Fruit fly (Drosophila melanogaster) whole organism, embryonic: ENCODE results near the gene Cyp310a1.

ENCODE experiments used
- Atf-2 ChIP-seq: fragments of 200-800 bp; sonication (Bioruptor generic); optimal IDR thresholded peaks from 2 replicates; lab custom pipeline; 2016; ENCODE audit warnings: missing biosample characterization, missing genetic modification characterization
- Bteb2 ChIP-seq: fragments of 200-800 bp; sonication (Bioruptor generic); optimal IDR thresholded peaks from 2 replicates; lab custom pipeline; 2016; ENCODE audit warnings: missing biosample characterization, missing genetic modification characterization
- CG11085 ChIP-seq: fragments of 200-800 bp; sonication (Bioruptor generic); IDR thresholded peaks from 2 replicates; pipeline ENCODE4 v1.3.6; 2022; ENCODE audit warnings: missing biosample characterization, missing genetic modification characterization
- CG11456 ChIP-seq: fragments of 200-800 bp; sonication (Bioruptor generic); IDR thresholded peaks from 3 replicates; pipeline ENCODE4 v1.3.6; 2022; ENCODE audit warnings: missing biosample characterization, missing genetic modification characterization
- CG11695 ChIP-seq: fragments of 200-800 bp; sonication (Bioruptor generic); IDR thresholded peaks from 3 replicates; pipeline ENCODE4 v1.3.6; 2022; ENCODE audit warnings: missing biosample characterization, missing genetic modification characterization
- CG13123 ChIP-seq: fragments of 200-800 bp; sonication (Bioruptor generic); optimal IDR thresholded peaks from 2 replicates; lab custom pipeline; 2016; ENCODE audit warnings: missing biosample characterization, missing genetic modification characterization
- CG13287 ChIP-seq: fragments of 200-800 bp; sonication (Bioruptor generic); IDR thresholded peaks from 2 replicates; pipeline ENCODE4 v1.3.6; 2022; ENCODE audit warnings: missing biosample characterization, missing genetic modification characterization; ENCODE audit not compliant: partially characterized antibody
- CG13296 ChIP-seq: fragments of 200-800 bp; sonication (Bioruptor generic); optimal IDR thresholded peaks from 3 replicates; lab custom pipeline; 2018; ENCODE audit warnings: missing biosample characterization, mild to moderate bottlenecking, missing genetic modification characterization
- CG1529 ChIP-seq: fragments of 200-800 bp; sonication (Bioruptor generic); optimal IDR thresholded peaks from 3 replicates; lab custom pipeline; 2018; ENCODE audit warnings: missing biosample characterization, missing genetic modification characterization
- CG16863 ChIP-seq: fragments of 200-800 bp; sonication (Bioruptor generic); optimal IDR thresholded peaks from 3 replicates; lab custom pipeline; 2016; ENCODE audit warnings: missing biosample characterization, missing genetic modification characterization
- CG2199 ChIP-seq: fragments of 200-800 bp; sonication (Bioruptor generic); IDR thresholded peaks from 3 replicates; pipeline ENCODE4 v1.3.6; 2022; ENCODE audit warnings: missing biosample characterization, missing genetic modification characterization
- CG2875 ChIP-seq: fragments of 200-800 bp; sonication (Bioruptor generic); optimal IDR thresholded peaks from 2 replicates; lab custom pipeline; 2017; ENCODE audit warnings: missing biosample characterization, mild to moderate bottlenecking, missing genetic modification characterization, missing genetic modification reagents
- CG3838 ChIP-seq: fragments of 200-800 bp; sonication (Bioruptor generic); optimal IDR thresholded peaks from 3 replicates; lab custom pipeline; 2016; ENCODE audit warnings: missing biosample characterization, missing genetic modification characterization
- CG3847 ChIP-seq: fragments of 200-800 bp; sonication (Bioruptor generic); IDR thresholded peaks from 2 replicates; pipeline ENCODE4 v1.3.6; 2022; ENCODE audit warnings: missing biosample characterization, missing genetic modification characterization
- CG42726 ChIP-seq: fragments of 200-800 bp; sonication (Bioruptor generic); IDR thresholded peaks from 2 replicates; pipeline ENCODE4 v1.3.6; 2022; ENCODE audit warnings: missing biosample characterization, missing genetic modification characterization; ENCODE audit not compliant: partially characterized antibody
- CG4328 ChIP-seq: fragments of 200-800 bp; sonication (Bioruptor generic); optimal IDR thresholded peaks from 3 replicates; lab custom pipeline; 2017; ENCODE audit warnings: missing biosample characterization, missing genetic modification reagents, missing genetic modification characterization
- CG43689 ChIP-seq: fragments of 200-800 bp; sonication (Bioruptor generic); IDR thresholded peaks from 2 replicates; pipeline ENCODE4 v1.3.6; 2022; ENCODE audit warnings: missing biosample characterization, missing genetic modification characterization
- CG5245 ChIP-seq: fragments of 200-800 bp; sonication (Bioruptor generic); optimal IDR thresholded peaks from 3 replicates; lab custom pipeline; 2016; ENCODE audit warnings: missing biosample characterization, missing genetic modification characterization
- CG6791 ChIP-seq: fragments of 200-800 bp; sonication (Bioruptor generic); IDR thresholded peaks from 3 replicates; pipeline ENCODE4 v1.3.6; 2022; ENCODE audit warnings: missing biosample characterization, missing genetic modification characterization; ENCODE audit not compliant: partially characterized antibody
- CG6854 ChIP-seq: fragments of 200-800 bp; sonication (Bioruptor generic); optimal IDR thresholded peaks from 3 replicates; lab custom pipeline; 2017; ENCODE audit warnings: missing biosample characterization, mild to moderate bottlenecking, missing genetic modification characterization
- CG8478 ChIP-seq: fragments of >200 bp; optimal IDR thresholded peaks from 2 replicates; lab custom pipeline; 2018
- CG9609 ChIP-seq: fragments of 200-800 bp; sonication (Bioruptor generic); optimal IDR thresholded peaks from 3 replicates; lab custom pipeline; 2016; ENCODE audit warnings: missing biosample characterization, missing genetic modification characterization
- Deaf1 ChIP-seq: fragments of 200-800 bp; optimal IDR thresholded peaks from 3 replicates; lab custom pipeline; 2019; ENCODE audit warnings: missing biosample characterization, mild to moderate bottlenecking, missing genetic modification characterization, moderate library complexity
- Elba2 ChIP-seq: fragments of 200-800 bp; sonication (Bioruptor generic); optimal IDR thresholded peaks from 3 replicates; lab custom pipeline; 2016; ENCODE audit warnings: missing biosample characterization, missing genetic modification characterization
- HLH3B ChIP-seq: fragments of 200-800 bp; sonication (Bioruptor generic); IDR thresholded peaks from 2 replicates; pipeline ENCODE4 v1.3.6; 2022; ENCODE audit warnings: missing biosample characterization, missing genetic modification characterization
- Hr78 ChIP-seq, 2 experiments: fragments of 200-800 bp in 1 of 2; fragments of >200 bp in 1 of 2; sonication (Bioruptor generic) in 1 of 2; optimal IDR thresholded peaks; 2 replicates each; lab custom pipeline; 2017 to 2019; ENCODE audit warnings: missing biosample characterization in 2 of 2, missing genetic modification characterization in 2 of 2, mild to moderate bottlenecking in 1 of 2, moderate library complexity in 1 of 2
- NC2β ChIP-seq: fragments of 200-800 bp; sonication (Bioruptor generic); optimal IDR thresholded peaks from 2 replicates; lab custom pipeline; 2016; ENCODE audit warnings: missing biosample characterization, missing genetic modification characterization
- Ptx1 ChIP-seq: fragments of 200-800 bp; sonication (Bioruptor generic); IDR thresholded peaks from 2 replicates; pipeline ENCODE4 v1.3.6; 2022; ENCODE audit warnings: missing biosample characterization, missing genetic modification characterization
- YL-1 ChIP-seq: fragments of 200-800 bp; sonication (Bioruptor generic); optimal IDR thresholded peaks from 3 replicates; lab custom pipeline; 2017; ENCODE audit warnings: missing biosample characterization, mild to moderate bottlenecking, missing genetic modification characterization
- cwo ChIP-seq: fragments of 200-800 bp; sonication (Bioruptor generic); optimal IDR thresholded peaks from 3 replicates; lab custom pipeline; 2017; ENCODE audit warnings: missing biosample characterization, missing genetic modification characterization, mild to moderate bottlenecking, moderate library complexity, missing genetic modification reagents
- dmrt99B ChIP-seq: fragments of 200-800 bp; sonication (Bioruptor generic); optimal IDR thresholded peaks from 2 replicates; lab custom pipeline; 2018; ENCODE audit warnings: missing biosample characterization, mild to moderate bottlenecking, missing genetic modification characterization, moderate library complexity
- ewg ChIP-seq: fragments of 200-800 bp; sonication (Bioruptor generic); optimal IDR thresholded peaks from 3 replicates; lab custom pipeline; 2017; ENCODE audit warnings: mild to moderate bottlenecking, missing biosample characterization, missing genetic modification reagents, missing genetic modification characterization
- eyg ChIP-seq: fragments of 200-800 bp; sonication (Bioruptor generic); optimal IDR thresholded peaks from 3 replicates; lab custom pipeline; 2016; ENCODE audit warnings: missing biosample characterization, missing genetic modification characterization
- grau ChIP-seq: fragments of 200-800 bp; optimal IDR thresholded peaks from 3 replicates; lab custom pipeline; 2019; ENCODE audit warnings: missing biosample characterization, mild to moderate bottlenecking, missing genetic modification characterization, moderate library complexity
- gro ChIP-seq: fragments of 200-800 bp; sonication (Bioruptor generic); optimal IDR thresholded peaks from 2 replicates; lab custom pipeline; 2016; ENCODE audit warnings: missing biosample characterization, missing genetic modification characterization
- gsb-n ChIP-seq: fragments of 200-800 bp; sonication (Bioruptor generic); optimal IDR thresholded peaks from 3 replicates; lab custom pipeline; 2018; ENCODE audit warnings: missing biosample characterization, mild to moderate bottlenecking, missing genetic modification characterization
- jigr1 ChIP-seq: fragments of 200-800 bp; sonication (Bioruptor generic); IDR thresholded peaks from 3 replicates; pipeline ENCODE4 v1.3.6; 2022; ENCODE audit warnings: missing biosample characterization, missing genetic modification characterization
- knrl ChIP-seq: fragments of 200-800 bp; sonication (Bioruptor generic); IDR thresholded peaks from 3 replicates; pipeline ENCODE4 v1.3.6; 2022; ENCODE audit warnings: missing biosample characterization, missing genetic modification characterization; ENCODE audit not compliant: partially characterized antibody
- lilli ChIP-seq: fragments of 200-800 bp; sonication (Bioruptor generic); optimal IDR thresholded peaks from 3 replicates; lab custom pipeline; 2016; ENCODE audit warnings: missing biosample characterization, missing genetic modification characterization
- oc ChIP-seq: fragments of 200-800 bp; sonication (Bioruptor generic); optimal IDR thresholded peaks from 2 replicates; lab custom pipeline; 2018; ENCODE audit warnings: missing biosample characterization, mild to moderate bottlenecking, missing genetic modification characterization, moderate library complexity
- pfk ChIP-seq: fragments of 200-800 bp; sonication (Bioruptor generic); optimal IDR thresholded peaks from 2 replicates; lab custom pipeline; 2018; ENCODE audit warnings: missing biosample characterization, mild to moderate bottlenecking, missing genetic modification characterization, moderate library complexity
- pita ChIP-seq: fragments of 200-800 bp; sonication (Bioruptor generic); optimal IDR thresholded peaks from 2 replicates; lab custom pipeline; 2017; ENCODE audit warnings: missing biosample characterization, mild to moderate bottlenecking, missing genetic modification characterization
- sd ChIP-seq: fragments of 200-800 bp; sonication (Bioruptor generic); optimal IDR thresholded peaks from 3 replicates; lab custom pipeline; 2018; ENCODE audit warnings: missing biosample characterization, mild to moderate bottlenecking, missing genetic modification characterization, moderate library complexity
- slbo ChIP-seq: fragments of 200-800 bp; sonication (Bioruptor generic); IDR thresholded peaks from 2 replicates; pipeline ENCODE4 v1.3.6; 2022; ENCODE audit warnings: missing biosample characterization, missing genetic modification characterization
- sob ChIP-seq: fragments of 200-800 bp; sonication (Bioruptor generic); IDR thresholded peaks from 2 replicates; pipeline ENCODE4 v1.3.6; 2022; ENCODE audit warnings: missing biosample characterization, missing genetic modification characterization
- sqz ChIP-seq: fragments of 200-800 bp; sonication (Bioruptor generic); optimal IDR thresholded peaks from 3 replicates; lab custom pipeline; 2018; ENCODE audit warnings: missing biosample characterization, mild to moderate bottlenecking, missing genetic modification characterization
- stwl ChIP-seq: fragments of 200-800 bp; sonication (Bioruptor generic); optimal IDR thresholded peaks from 3 replicates; lab custom pipeline; 2018; ENCODE audit warnings: missing biosample characterization, mild to moderate bottlenecking, missing genetic modification characterization, moderate library complexity
- tap ChIP-seq: fragments of 200-800 bp; optimal IDR thresholded peaks from 3 replicates; lab custom pipeline; 2019; ENCODE audit warnings: missing biosample characterization, mild to moderate bottlenecking, missing genetic modification characterization, moderate library complexity
- twi ChIP-seq: fragments of 200-800 bp; optimal IDR thresholded peaks from 2 replicates; lab custom pipeline; 2019; ENCODE audit warnings: missing biosample characterization, mild to moderate bottlenecking, missing genetic modification characterization, moderate library complexity
- vvl ChIP-seq: fragments of 200-800 bp; sonication (Bioruptor generic); IDR thresholded peaks from 2 replicates; pipeline ENCODE4 v1.3.6; 2022; ENCODE audit warnings: missing biosample characterization, missing genetic modification characterization

The Cyp310a1 gene

DNA sequence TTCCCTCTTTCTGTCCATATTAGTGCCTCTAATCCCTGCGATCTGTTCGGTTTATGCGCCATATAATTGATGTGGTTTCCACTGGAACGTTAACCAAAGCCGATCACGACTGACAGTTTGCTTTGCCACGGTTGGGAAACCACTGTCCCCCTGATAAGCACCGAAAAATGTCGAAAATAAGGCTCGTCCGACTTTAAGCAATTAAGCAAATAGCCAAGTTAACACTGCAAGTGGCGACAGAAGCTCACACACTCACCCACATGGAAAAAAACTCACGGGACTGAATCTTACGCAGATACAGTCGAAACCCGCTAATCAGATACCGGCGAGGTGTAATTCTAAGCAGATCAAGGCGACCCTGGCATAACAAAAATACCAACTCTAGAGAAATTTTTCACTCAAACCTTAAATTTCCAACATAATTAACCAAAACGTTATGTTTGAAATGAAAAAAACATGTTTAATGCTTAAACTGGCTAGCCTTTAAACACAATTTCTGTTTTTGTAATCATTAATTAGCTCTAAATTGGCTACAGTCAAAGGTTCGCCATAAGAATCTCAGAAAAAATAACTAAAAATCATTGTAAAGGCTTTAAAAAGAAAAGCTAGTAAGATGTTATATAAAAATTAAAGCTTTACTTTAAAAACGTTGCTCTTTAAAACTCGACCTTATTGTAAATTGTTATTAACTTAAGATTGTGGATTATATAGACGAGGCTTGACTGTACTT, 25.3 kb upstream of the Cyp310a1 start (continued):
- TF ChIP-seq dmrt99B (tag; lab: Kevin White, UChicago) = no peak
- TF ChIP-seq CG42726 = no peak
- TF ChIP-seq CG13123 (GFP tag; lab: Kevin White, UChicago) = no peak
- TF ChIP-seq lilli (GFP tag; lab: Kevin White, UChicago) = peak; percentile 20
- TF ChIP-seq CG11695 (GFP tag; lab: Robert Waterston, UW) = 0 out of 3 replicates have a peak, but pooled peaks have one; percentile 18
- no peak for TF ChIP-seq CG11085 (GFP tag; lab: Robert Waterston, UW)
- TF ChIP-seq twi (tag; lab: Kevin White, UChicago) = no peak
- TF ChIP-seq Ptx1 (GFP tag; lab: Robert Waterston, UW) = peak; percentile 43; the same call in 1 of the 2 replicates
- TF ChIP-seq Hr78 (GFP tag; optimal IDR thresholded peaks at IDR 0.05; lab: Kevin White, UChicago) = no peak
- TF ChIP-seq CG16863 (GFP tag; lab: Kevin White, UChicago) = no peak
- no peak for TF ChIP-seq CG8478 (lab: Kevin White, UChicago)
- TF ChIP-seq CG3847 (GFP tag; lab: Robert Waterston, UW) = no peak
- TF ChIP-seq stwl = no peak
- TF ChIP-seq sob (GFP tag; lab: Robert Waterston, UW) = no peak
- 0 out of 2 replicates have a peak, but pooled peaks have one; percentile 6 for TF ChIP-seq vvl (GFP tag; lab: Robert Waterston, UW)
- peak; percentile 86 for TF ChIP-seq grau (tag; lab: Kevin White, UChicago)
- no peak for TF ChIP-seq CG9609 (GFP tag; lab: Kevin White, UChicago)
- no peak for TF ChIP-seq tap (tag; lab: Kevin White, UChicago)
- TF ChIP-seq Atf-2 (GFP tag; lab: Kevin White, UChicago) = no peak
- TF ChIP-seq CG43689 (GFP tag; lab: Robert Waterston, UW) = no peak
- TF ChIP-seq Elba2 (GFP tag; lab: Kevin White, UChicago) = no peak
- TF ChIP-seq gro = no peak
- TF ChIP-seq pita (GFP tag; lab: Kevin White, UChicago) = no peak
- TF ChIP-seq CG6854 (GFP tag; lab: Kevin White, UChicago) = no peak
- no peak for TF ChIP-seq gsb-n (tag; lab: Kevin White, UChicago)
- TF ChIP-seq jigr1 (GFP tag; lab: Robert Waterston, UW) = no peak
- TF ChIP-seq eyg (GFP tag; lab: Kevin White, UChicago) = no peak
- TF ChIP-seq CG5245 (GFP tag; lab: Kevin White, UChicago) = no peak
- TF ChIP-seq CG3838 (GFP tag; lab: Kevin White, UChicago) = no peak
- TF ChIP-seq NC2β (GFP tag; lab: Kevin White, UChicago) = no peak
- no peak for TF ChIP-seq Bteb2
- TF ChIP-seq pfk (GFP tag; lab: Kevin White, UChicago) = no peak
- TF ChIP-seq CG11456 (GFP tag; lab: Robert Waterston, UW) = 0 out of 3 replicates have a peak, but pooled peaks have one; percentile 38
- TF ChIP-seq oc (tag; lab: Kevin White, UChicago) = no peak
- no peak for TF ChIP-seq knrl (GFP tag; lab: Robert Waterston, UW)
- TF ChIP-seq CG6791 (GFP tag; lab: Robert Waterston, UW) = no peak
- no peak for TF ChIP-seq Deaf1
- peak; percentile 12 for TF ChIP-seq CG4328 (GFP tag; lab: Kevin White, UChicago)
- no peak for TF ChIP-seq YL-1
- no peak for TF ChIP-seq CG13296 (GFP tag; lab: Kevin White, UChicago)
- TF ChIP-seq sqz = no peak
- TF ChIP-seq CG2199 (GFP tag; lab: Robert Waterston, UW) = no peak
- TF ChIP-seq CG2875 = no peak
- TF ChIP-seq sd (tag; lab: Kevin White, UChicago) = no peak
- TF ChIP-seq slbo = peak; percentile 31
- TF ChIP-seq ewg (GFP tag; lab: Kevin White, UChicago) = no peak
- TF ChIP-seq cwo (GFP tag; lab: Kevin White, UChicago) = no peak
- no peak for TF ChIP-seq CG1529
- TF ChIP-seq HLH3B (GFP tag; lab: Robert Waterston, UW) = no peak
- TF ChIP-seq CG13287 = no peak
